Fruit fly (Drosophila melanogaster): ENCODE results near the gene CG12539.

dm6 chrX:14882536-14883118, 38.1 kb upstream of the CG12539 start, which contains the start of the genes CG45064 and CG45065:
- TF ChIP-seq CG8478 (optimal IDR thresholded peaks at IDR 0.05) (no peak), CTCF (optimal IDR thresholded peaks at IDR 0.05) (no peak)
